Fruit fly (Drosophila melanogaster) whole organism, adult: Measurements from ENCODE around the gene CG8915.
A peak's percentile ranks its signal among the peaks of the same experiment; 100 is the strongest.

ENCODE experiments used
- Crg-1 ChIP-seq: fragments of 200-800 bp; sonication (Bioruptor generic); optimal IDR thresholded peaks from 2 replicates; lab custom pipeline; 2016; ENCODE audit warnings: missing biosample characterization, missing genetic modification characterization
- Mnt ChIP-seq: fragments of 200-800 bp; sonication (Bioruptor generic); optimal IDR thresholded peaks from 2 replicates; lab custom pipeline; 2016; ENCODE audit warnings: missing biosample characterization, mild to moderate bottlenecking, missing genetic modification characterization
- cic ChIP-seq: fragments of 200-800 bp; sonication (Bioruptor generic); optimal IDR thresholded peaks from 2 replicates; lab custom pipeline; 2017; ENCODE audit warnings: missing biosample characterization, mild to moderate bottlenecking, missing genetic modification characterization, moderate library complexity
- ovo ChIP-seq: fragments of 200-800 bp; sonication (Bioruptor generic); optimal IDR thresholded peaks from 2 replicates; lab custom pipeline; 2016; ENCODE audit warnings: missing biosample characterization, missing genetic modification characterization
- pad ChIP-seq: fragments of 200-800 bp; sonication (Bioruptor generic); optimal IDR thresholded peaks from 3 replicates; lab custom pipeline; 2017; ENCODE audit warnings: missing biosample characterization, missing genetic modification characterization, mild to moderate bottlenecking, moderate library complexity, missing genetic modification reagents
- tj ChIP-seq: fragments of 200-800 bp; sonication (Bioruptor generic); optimal IDR thresholded peaks from 3 replicates; lab custom pipeline; 2017; ENCODE audit warnings: missing biosample characterization, mild to moderate bottlenecking, missing genetic modification characterization, moderate library complexity

dm6 chrX:17290960-17291432 is 46.2 kb upstream of the CG8915 start:
- TF ChIP-seq ovo (GFP tag; lab: Kevin White, UChicago) (no peak), Mnt (GFP tag; lab: Kevin White, UChicago) (no peak), tj (peak; percentile 22), Crg-1 (GFP tag; lab: Kevin White, UChicago) (no peak), cic (GFP tag; lab: Kevin White, UChicago) (no peak), pad (GFP tag; lab: Kevin White, UChicago) (no peak)
